Fruit fly (Drosophila melanogaster) whole organism, embryonic: Measurements from ENCODE around the gene ETHR.

ENCODE experiments used
- Bdp1 ChIP-seq: fragments of 200-800 bp; sonication (Bioruptor generic); optimal IDR thresholded peaks from 3 replicates; lab custom pipeline; 2016; ENCODE audit warnings: missing biosample characterization, missing genetic modification characterization
- CG10543 ChIP-seq: fragments of 200-800 bp; sonication (Bioruptor generic); optimal IDR thresholded peaks from 3 replicates; lab custom pipeline; 2017; ENCODE audit warnings: missing biosample characterization, mild to moderate bottlenecking, missing genetic modification characterization, moderate library complexity
- CG11085 ChIP-seq: fragments of 200-800 bp; sonication (Bioruptor generic); IDR thresholded peaks from 2 replicates; pipeline ENCODE4 v1.3.6; 2022; ENCODE audit warnings: missing biosample characterization, missing genetic modification characterization
- CG11247 ChIP-seq: fragments of 200-800 bp; sonication (Bioruptor generic); IDR thresholded peaks from 2 replicates; pipeline ENCODE4 v1.3.6; 2022; ENCODE audit warnings: missing biosample characterization, missing genetic modification characterization
- CG12391 ChIP-seq: fragments of 200-800 bp; sonication (Bioruptor generic); optimal IDR thresholded peaks from 3 replicates; lab custom pipeline; 2018; ENCODE audit warnings: missing biosample characterization, mild to moderate bottlenecking, missing genetic modification characterization, moderate library complexity
- CG13296 ChIP-seq: fragments of 200-800 bp; sonication (Bioruptor generic); optimal IDR thresholded peaks from 3 replicates; lab custom pipeline; 2018; ENCODE audit warnings: missing biosample characterization, mild to moderate bottlenecking, missing genetic modification characterization
- CG2116 ChIP-seq: fragments of 200-800 bp; sonication (Bioruptor generic); optimal IDR thresholded peaks from 3 replicates; lab custom pipeline; 2018; ENCODE audit warnings: missing biosample characterization, mild to moderate bottlenecking, missing genetic modification characterization
- CG2199 ChIP-seq: fragments of 200-800 bp; sonication (Bioruptor generic); IDR thresholded peaks from 3 replicates; pipeline ENCODE4 v1.3.6; 2022; ENCODE audit warnings: missing biosample characterization, missing genetic modification characterization
- CG2202 ChIP-seq: fragments of 200-800 bp; sonication (Bioruptor generic); optimal IDR thresholded peaks from 2 replicates; lab custom pipeline; 2018; ENCODE audit warnings: missing biosample characterization, mild to moderate bottlenecking, missing genetic modification characterization
- CG2678 ChIP-seq: fragments of 200-800 bp; sonication (Bioruptor generic); optimal IDR thresholded peaks from 3 replicates; lab custom pipeline; 2019; ENCODE audit warnings: missing biosample characterization, mild to moderate bottlenecking, missing genetic modification characterization, moderate library complexity
- CG31224 ChIP-seq: fragments of 200-800 bp; sonication (Bioruptor generic); IDR thresholded peaks from 2 replicates; pipeline ENCODE4 v1.3.6; 2022; ENCODE audit warnings: missing biosample characterization, missing genetic modification characterization
- CG34422 ChIP-seq: fragments of 200-800 bp; sonication (Bioruptor generic); IDR thresholded peaks from 3 replicates; pipeline ENCODE4 v1.3.6; 2022; ENCODE audit warnings: missing biosample characterization, missing genetic modification characterization
- CG4360 ChIP-seq: fragments of 200-800 bp; sonication (Bioruptor generic); IDR thresholded peaks from 2 replicates; pipeline ENCODE4 v1.3.6; 2022; ENCODE audit warnings: missing biosample characterization, missing genetic modification characterization
- CG4617 ChIP-seq: fragments of 200-800 bp; sonication (Bioruptor generic); optimal IDR thresholded peaks from 3 replicates; lab custom pipeline; 2016; ENCODE audit warnings: missing biosample characterization, missing genetic modification characterization, borderline replicate concordance
- CG5245 ChIP-seq: fragments of 200-800 bp; sonication (Bioruptor generic); optimal IDR thresholded peaks from 3 replicates; lab custom pipeline; 2016; ENCODE audit warnings: missing biosample characterization, missing genetic modification characterization
- CG5953 ChIP-seq: fragments of 200-800 bp; sonication (Bioruptor generic); IDR thresholded peaks from 2 replicates; pipeline ENCODE4 v1.3.6; 2022; ENCODE audit warnings: missing biosample characterization, missing genetic modification characterization
- CG6791 ChIP-seq: fragments of 200-800 bp; sonication (Bioruptor generic); IDR thresholded peaks from 3 replicates; pipeline ENCODE4 v1.3.6; 2022; ENCODE audit warnings: missing biosample characterization, missing genetic modification characterization; ENCODE audit not compliant: partially characterized antibody
- CG9437 ChIP-seq: fragments of 200-800 bp; sonication (Bioruptor generic); optimal IDR thresholded peaks from 2 replicates; lab custom pipeline; 2018; ENCODE audit warnings: missing biosample characterization, mild to moderate bottlenecking, missing genetic modification characterization
- CTCF ChIP-seq: fragments of 200-800 bp; sonication (Bioruptor generic); optimal IDR thresholded peaks from 2 replicates; lab custom pipeline; 2017; ENCODE audit warnings: missing biosample characterization, mild to moderate bottlenecking, missing genetic modification characterization, moderate library complexity
- Dip3 ChIP-seq: fragments of 200-800 bp; sonication (Bioruptor generic); optimal IDR thresholded peaks from 3 replicates; lab custom pipeline; 2016; ENCODE audit warnings: missing biosample characterization, missing genetic modification characterization
- ERR ChIP-seq: fragments of 200-800 bp; sonication (Bioruptor generic); optimal IDR thresholded peaks from 2 replicates; lab custom pipeline; 2016; ENCODE audit warnings: missing biosample characterization, missing genetic modification characterization
- Ets97D ChIP-seq: fragments of 200-800 bp; sonication (Bioruptor generic); optimal IDR thresholded peaks from 3 replicates; lab custom pipeline; 2016; ENCODE audit warnings: missing biosample characterization, missing genetic modification characterization
- Hr78 ChIP-seq, 2 experiments: fragments of 200-800 bp in 1 of 2; fragments of >200 bp in 1 of 2; sonication (Bioruptor generic) in 1 of 2; optimal IDR thresholded peaks; 2 replicates each; lab custom pipeline; 2017 to 2019; ENCODE audit warnings: missing biosample characterization in 2 of 2, missing genetic modification characterization in 2 of 2, mild to moderate bottlenecking in 1 of 2, moderate library complexity in 1 of 2
- MESR4 ChIP-seq: fragments of 200-800 bp; sonication (Bioruptor generic); optimal IDR thresholded peaks from 2 replicates; lab custom pipeline; 2018; ENCODE audit warnings: missing biosample characterization, mild to moderate bottlenecking, missing genetic modification characterization, moderate library complexity
- Mrtf ChIP-seq: fragments of 200-800 bp; sonication (Bioruptor generic); IDR thresholded peaks from 3 replicates; pipeline ENCODE4 v1.3.6; 2022; ENCODE audit warnings: missing biosample characterization, missing genetic modification characterization
- NC2β ChIP-seq: fragments of 200-800 bp; sonication (Bioruptor generic); optimal IDR thresholded peaks from 2 replicates; lab custom pipeline; 2016; ENCODE audit warnings: missing biosample characterization, missing genetic modification characterization
- Nf-YC ChIP-seq: fragments of 200-800 bp; optimal IDR thresholded peaks from 3 replicates; lab custom pipeline; 2019; ENCODE audit warnings: missing biosample characterization, mild to moderate bottlenecking, missing genetic modification characterization, moderate library complexity
- Oli ChIP-seq: fragments of 200-800 bp; sonication (Bioruptor generic); optimal IDR thresholded peaks from 2 replicates; lab custom pipeline; 2018; ENCODE audit warnings: missing biosample characterization, mild to moderate bottlenecking, missing genetic modification characterization, moderate library complexity
- Rfx ChIP-seq: fragments of 200-800 bp; sonication (Bioruptor generic); IDR thresholded peaks from 2 replicates; pipeline ENCODE4 v1.3.6; 2022; ENCODE audit warnings: missing biosample characterization, missing genetic modification characterization
- YL-1 ChIP-seq: fragments of 200-800 bp; sonication (Bioruptor generic); optimal IDR thresholded peaks from 3 replicates; lab custom pipeline; 2017; ENCODE audit warnings: missing biosample characterization, mild to moderate bottlenecking, missing genetic modification characterization
- bbx ChIP-seq: fragments of 200-800 bp; sonication (Bioruptor generic); IDR thresholded peaks from 2 replicates; pipeline ENCODE4 v1.3.6; 2022; ENCODE audit warnings: missing biosample characterization, missing genetic modification characterization; ENCODE audit not compliant: partially characterized antibody
- bsh ChIP-seq, 2 experiments: fragments of 200-800 bp; sonication (Bioruptor generic); optimal IDR thresholded peaks; 2 replicates each; lab custom pipeline; 2017 to 2018; ENCODE audit warnings: mild to moderate bottlenecking in 2 of 2, missing biosample characterization in 2 of 2, missing genetic modification characterization in 2 of 2, moderate library complexity in 1 of 2
- chif ChIP-seq, 2 experiments: fragments of 200-800 bp; sonication (Bioruptor generic); optimal IDR thresholded peaks; 3 replicates each; lab custom pipeline; 2016; ENCODE audit warnings: missing biosample characterization in 2 of 2, missing genetic modification characterization in 2 of 2
- ci ChIP-seq: fragments of 200-800 bp; sonication (Bioruptor generic); IDR thresholded peaks from 3 replicates; pipeline ENCODE4 v1.3.6; 2022; ENCODE audit warnings: missing biosample characterization, missing genetic modification characterization
- da ChIP-seq: fragments of 200-800 bp; sonication (Bioruptor generic); optimal IDR thresholded peaks from 2 replicates; lab custom pipeline; 2016; ENCODE audit warnings: missing biosample characterization, missing genetic modification characterization
- dmrt11E ChIP-seq: fragments of 200-800 bp; sonication (Bioruptor generic); optimal IDR thresholded peaks from 3 replicates; lab custom pipeline; 2018; ENCODE audit warnings: missing biosample characterization, mild to moderate bottlenecking, missing genetic modification characterization, moderate library complexity
- ewg ChIP-seq: fragments of 200-800 bp; sonication (Bioruptor generic); optimal IDR thresholded peaks from 3 replicates; lab custom pipeline; 2017; ENCODE audit warnings: mild to moderate bottlenecking, missing biosample characterization, missing genetic modification reagents, missing genetic modification characterization
- fu2 ChIP-seq: fragments of 200-800 bp; sonication (Bioruptor generic); optimal IDR thresholded peaks from 2 replicates; lab custom pipeline; 2016; ENCODE audit warnings: missing biosample characterization, missing genetic modification characterization
- gfzf ChIP-seq: fragments of 200-800 bp; sonication (Bioruptor generic); optimal IDR thresholded peaks from 2 replicates; lab custom pipeline; 2016; ENCODE audit warnings: missing biosample characterization, mild to moderate bottlenecking, missing genetic modification characterization, moderate library complexity
- grau ChIP-seq: fragments of 200-800 bp; optimal IDR thresholded peaks from 3 replicates; lab custom pipeline; 2019; ENCODE audit warnings: missing biosample characterization, mild to moderate bottlenecking, missing genetic modification characterization, moderate library complexity
- hb ChIP-seq: fragments of 200-800 bp; sonication (Bioruptor generic); IDR thresholded peaks from 3 replicates; pipeline ENCODE4 v1.3.6; 2022; ENCODE audit warnings: missing biosample characterization, missing genetic modification characterization; ENCODE audit not compliant: partially characterized antibody
- lab ChIP-seq: fragments of 200-800 bp; sonication (Bioruptor generic); optimal IDR thresholded peaks from 3 replicates; lab custom pipeline; 2017; ENCODE audit warnings: missing biosample characterization, missing genetic modification characterization, mild to moderate bottlenecking, moderate library complexity, missing genetic modification reagents
- lmd ChIP-seq: fragments of 200-800 bp; sonication (Bioruptor generic); IDR thresholded peaks from 2 replicates; pipeline ENCODE4 v1.3.6; 2022; ENCODE audit warnings: missing biosample characterization, missing genetic modification characterization
- nerfin-1 ChIP-seq: fragments of 200-800 bp; sonication (Bioruptor generic); optimal IDR thresholded peaks from 3 replicates; lab custom pipeline; 2019; ENCODE audit warnings: missing biosample characterization, mild to moderate bottlenecking, missing genetic modification characterization, moderate library complexity
- oc ChIP-seq: fragments of 200-800 bp; sonication (Bioruptor generic); optimal IDR thresholded peaks from 2 replicates; lab custom pipeline; 2018; ENCODE audit warnings: missing biosample characterization, mild to moderate bottlenecking, missing genetic modification characterization, moderate library complexity
- prd ChIP-seq, 3 experiments: fragments of >200 bp in 2 of 3; fragments of 200-800 bp in 1 of 3; sonication (Bioruptor generic) in 1 of 3; optimal IDR thresholded peaks in 2 of 3; IDR thresholded peaks in 1 of 3; 2 replicates in 2 of 3; 3 replicates in 1 of 3; pipeline versions ENCODE4 v1.3.6 to Lab custom; 2017 to 2022; ENCODE audit warnings: missing biosample characterization in 1 of 3, missing genetic modification characterization in 1 of 3
- pzg ChIP-seq: fragments of 200-800 bp; sonication (Bioruptor generic); optimal IDR thresholded peaks from 3 replicates; lab custom pipeline; 2018; ENCODE audit warnings: missing biosample characterization, mild to moderate bottlenecking, missing genetic modification characterization, moderate library complexity
- rib ChIP-seq: fragments of 200-800 bp; sonication (Bioruptor generic); IDR thresholded peaks from 2 replicates; pipeline ENCODE4 v1.3.6; 2022; ENCODE audit warnings: missing biosample characterization, missing genetic modification characterization
- ttk ChIP-seq: fragments of 200-800 bp; sonication (Bioruptor generic); IDR thresholded peaks from 2 replicates; pipeline ENCODE4 v2.1.2; 2022; ENCODE audit warnings: missing biosample characterization, missing genetic modification characterization

ETHR gene

DNA sequence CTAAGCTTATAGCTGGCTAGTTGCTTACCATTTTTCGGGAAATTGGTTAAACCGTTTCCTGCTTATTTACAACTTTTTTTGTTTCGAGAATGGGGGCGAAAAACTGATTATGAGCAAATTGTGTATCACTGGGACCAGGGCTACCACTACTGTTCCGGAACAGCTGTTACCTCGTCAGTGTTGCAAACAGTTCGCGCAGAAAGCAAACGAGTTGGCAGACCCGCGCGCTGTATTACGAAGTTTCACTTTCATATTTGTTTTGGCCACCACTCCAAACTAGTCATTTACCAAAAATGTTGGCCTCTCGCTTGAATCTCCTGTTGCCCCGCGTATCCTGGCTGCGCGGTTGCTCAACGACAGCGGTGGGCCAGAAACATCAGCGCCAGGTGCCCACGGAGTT, 23.1 kb downstream of the ETHR start, which contains the start of the genes AP-2sigma and Idi (continued):
- TF ChIP-seq CG13296 (GFP tag; lab: Kevin White, UChicago) (peak; percentile 3), ERR (GFP tag; lab: Kevin White, UChicago) (peak; percentile 0), CTCF (GFP tag; lab: Kevin White, UChicago) (no peak), YL-1 (GFP tag; lab: Kevin White, UChicago) (peak; percentile 92), NC2β (GFP tag; lab: Kevin White, UChicago) (peak; percentile 16), CG2678 (tag; lab: Kevin White, UChicago) (peak; percentile 1), prd (optimal IDR thresholded peaks at IDR 0.05; lab: Kevin White, UChicago) (no peak), prd (GFP tag; IDR thresholded peaks at IDR 0.05; lab: Robert Waterston, UW) (0 out of 3 replicates have a peak, but pooled peaks have one; percentile 39), CG5953 (GFP tag; lab: Robert Waterston, UW) (no peak), grau (tag; lab: Kevin White, UChicago) (peak; percentile 22), bbx (GFP tag; lab: Robert Waterston, UW) (0 out of 2 replicates have a peak, but pooled peaks have one; percentile 36), Hr78 (GFP tag; optimal IDR thresholded peaks at IDR 0.05; lab: Kevin White, UChicago) (no peak), fu2 (GFP tag; lab: Kevin White, UChicago) (peak; percentile 4), CG10543 (peak; percentile 30), Rfx (GFP tag; lab: Robert Waterston, UW) (peak; percentile 69), dmrt11E (tag; lab: Kevin White, UChicago) (peak; percentile 27), ewg (GFP tag; lab: Kevin White, UChicago) (peak; percentile 11), Dip3 (GFP tag; lab: Kevin White, UChicago) (peak; percentile 14), lmd (0 out of 2 replicates have a peak, but pooled peaks have one; percentile 10), hb (GFP tag; lab: Robert Waterston, UW) (no peak), nerfin-1 (tag; lab: Kevin White, UChicago) (peak; percentile 42), CG11085 (GFP tag; lab: Robert Waterston, UW) (no peak), CG11247 (GFP tag; lab: Robert Waterston, UW) (no peak), chif (GFP tag; optimal IDR thresholded peaks at IDR 0.05; lab: Kevin White, UChicago) (no peak), Mrtf (GFP tag; lab: Robert Waterston, UW) (peak; percentile 23; the same call in 1 of the 3 replicates), lab (peak; percentile 50), ci (GFP tag; lab: Robert Waterston, UW) (peak; percentile 61; the same call in 2 of the 3 replicates), Ets97D (peak; percentile 46), Bdp1 (GFP tag; lab: Kevin White, UChicago) (peak; percentile 25), CG4617 (GFP tag; lab: Kevin White, UChicago) (peak; percentile 90), gfzf (peak; percentile 17), CG4360 (peak; percentile 36), ttk (GFP tag; lab: Robert Waterston, UW) (no peak), da (GFP tag; lab: Kevin White, UChicago) (no peak), CG5245 (GFP tag; lab: Kevin White, UChicago) (no peak), CG31224 (GFP tag; lab: Robert Waterston, UW) (no peak), oc (tag; lab: Kevin White, UChicago) (peak; percentile 53), CG9437 (GFP tag; lab: Kevin White, UChicago) (peak; percentile 55), CG12391 (tag; lab: Kevin White, UChicago) (peak; percentile 17), MESR4 (GFP tag; lab: Kevin White, UChicago) (peak; percentile 83), Oli (tag; lab: Kevin White, UChicago) (no peak), Nf-YC (tag; lab: Kevin White, UChicago) (peak; percentile 1), CG2202 (tag; lab: Kevin White, UChicago) (peak; percentile 17), CG2116 (GFP tag; lab: Kevin White, UChicago) (peak; percentile 58), CG6791 (0 out of 3 replicates have a peak, but pooled peaks have one; percentile 49), rib (GFP tag; lab: Robert Waterston, UW) (no peak), bsh (GFP tag; optimal IDR thresholded peaks at IDR 0.05; lab: Kevin White, UChicago) (peak in 1 of 2 experiments; percentile 25), pzg (GFP tag; lab: Kevin White, UChicago) (peak; percentile 88), CG34422 (GFP tag; lab: Robert Waterston, UW) (peak; percentile 70; the same call in 2 of the 3 replicates), CG2199 (GFP tag; lab: Robert Waterston, UW) (0 out of 3 replicates have a peak, but pooled peaks have one; percentile 25)
